Worm (Caenorhabditis elegans): ENCODE data around the gene hipr-1.

DNA sequence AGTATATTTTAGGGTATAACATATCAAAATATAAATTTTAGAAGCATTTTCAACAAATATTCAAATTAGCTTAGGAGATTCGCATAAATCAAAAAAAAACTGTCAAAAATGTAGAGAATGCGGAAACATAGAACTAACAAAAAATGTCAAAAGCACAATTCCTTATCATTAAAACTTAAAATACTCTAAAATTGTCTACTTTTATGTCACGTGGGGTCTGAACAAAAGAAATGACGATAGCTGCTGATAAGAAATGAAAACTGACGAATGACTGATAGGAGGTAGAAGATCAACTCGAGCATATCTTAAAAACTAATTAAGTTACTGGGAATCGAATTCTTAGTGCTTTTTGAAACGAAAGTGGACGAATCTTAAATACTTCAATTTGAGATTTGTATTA, 13.7 kb downstream of the hipr-1 start:
- TF ChIP-seq nhr-11 (tag; optimal IDR thresholded peaks at IDR 0.05): no peak
- TF ChIP-seq ceh-19 (GFP tag; optimal IDR thresholded peaks at IDR 0.05): no peak
- TF ChIP-seq ama-1 (optimal IDR thresholded peaks at IDR 0.05): no peak
- TF ChIP-seq nfya-1 (tag; optimal IDR thresholded peaks at IDR 0.05): no peak
- no peak for TF ChIP-seq sox-4 (tag; optimal IDR thresholded peaks at IDR 0.05)
- TF ChIP-seq ceh-18 (tag; optimal IDR thresholded peaks at IDR 0.05): no peak
- no peak for TF ChIP-seq ahr-1 (tag; optimal IDR thresholded peaks at IDR 0.05)
- TF ChIP-seq unc-86 (tag; optimal IDR thresholded peaks at IDR 0.05): no peak
- TF ChIP-seq fkh-10 (GFP tag; optimal IDR thresholded peaks at IDR 0.05): no peak
- TF ChIP-seq elt-2 (tag; optimal IDR thresholded peaks at IDR 0.05): peak; percentile 78
- TF ChIP-seq pha-2 (tag; optimal IDR thresholded peaks at IDR 0.05): no peak
- TF ChIP-seq unc-55 (GFP tag; optimal IDR thresholded peaks at IDR 0.05): no peak
